Worm (Caenorhabditis elegans) whole organism, L2 larva: Measurements from ENCODE around the gene fbxa-136.

Experiments
- C34F6.9 ChIP-seq: fragments of 150-350 bp; optimal IDR thresholded peaks from 2 replicates; lab custom pipeline; 2014; ENCODE audit warnings: missing biosample characterization, missing genetic modification characterization
- F13H6.1 ChIP-seq: sonication (generic microtip); optimal IDR thresholded peaks from 2 replicates; lab custom pipeline; 2016; ENCODE audit warnings: missing genetic modification characterization, missing compliant biosample characterization
- Y55F3AM.14 ChIP-seq: fragments of 200-800 bp; sonication (Bioruptor generic); optimal IDR thresholded peaks from 2 replicates; lab custom pipeline; 2018; ENCODE audit warnings: mild to moderate bottlenecking, missing genetic modification characterization, missing compliant biosample characterization
- ZK546.5 ChIP-seq: sonication (generic microtip); optimal IDR thresholded peaks from 2 replicates; lab custom pipeline; 2017; ENCODE audit warnings: missing biosample characterization, missing genetic modification characterization
- alr-1 ChIP-seq: fragments of 150-350 bp; optimal IDR thresholded peaks from 2 replicates; lab custom pipeline; 2014; ENCODE audit warnings: missing biosample characterization, missing genetic modification characterization
- aly-2 ChIP-seq: fragments of 150-350 bp; optimal IDR thresholded peaks from 2 replicates; lab custom pipeline; 2014; ENCODE audit warnings: missing biosample characterization, missing genetic modification characterization
- ama-1 ChIP-seq: fragments of 150-350 bp; optimal IDR thresholded peaks from 2 replicates; lab custom pipeline; 2018; ENCODE audit warnings: inconsistent platforms
- ceh-82 ChIP-seq: fragments of 150-350 bp; optimal IDR thresholded peaks from 2 replicates; lab custom pipeline; 2014; ENCODE audit warnings: missing biosample characterization, missing genetic modification characterization
- crh-2 ChIP-seq: sonication (generic microtip); optimal IDR thresholded peaks from 2 replicates; lab custom pipeline; 2017; ENCODE audit warnings: missing biosample characterization, missing genetic modification characterization
- dmd-4 ChIP-seq: sonication (generic microtip); optimal IDR thresholded peaks from 2 replicates; lab custom pipeline; 2017; ENCODE audit warnings: missing biosample characterization, missing genetic modification characterization
- egl-27 ChIP-seq: sonication (generic microtip); optimal IDR thresholded peaks from 3 replicates; lab custom pipeline; 2017; ENCODE audit warnings: missing biosample characterization, missing genetic modification reagents, missing genetic modification characterization
- gmeb-1 ChIP-seq: fragments of 150-350 bp; optimal IDR thresholded peaks from 2 replicates; lab custom pipeline; 2014; ENCODE audit warnings: missing biosample characterization, missing genetic modification characterization
- lin-11 ChIP-seq: fragments of 150-350 bp; sonication (generic microtip); optimal IDR thresholded peaks from 2 replicates; lab custom pipeline; 2014; ENCODE audit warnings: missing biosample characterization, missing genetic modification characterization, inconsistent platforms, mixed read lengths
- lin-39 ChIP-seq: fragments of 150-350 bp; optimal IDR thresholded peaks from 2 replicates; lab custom pipeline; 2014; ENCODE audit warnings: missing biosample characterization, missing genetic modification reagents, missing genetic modification characterization
- mab-5 ChIP-seq: fragments of 150-350 bp; optimal IDR thresholded peaks from 2 replicates; lab custom pipeline; 2014; ENCODE audit warnings: missing biosample characterization, missing genetic modification characterization
- mbf-1 ChIP-seq: sonication (generic microtip); optimal IDR thresholded peaks from 2 replicates; lab custom pipeline; 2017; ENCODE audit warnings: missing biosample characterization, missing genetic modification characterization
- mdl-1 ChIP-seq, 2 experiments: fragments of 150-350 bp in 1 of 2; sonication (generic microtip) in 1 of 2; optimal IDR thresholded peaks; 2 replicates each; lab custom pipeline; 2017; ENCODE audit warnings: missing biosample characterization in 2 of 2, missing genetic modification characterization in 2 of 2
- nhr-11 ChIP-seq: fragments of 150-350 bp; optimal IDR thresholded peaks from 2 replicates; lab custom pipeline; 2014; ENCODE audit warnings: missing biosample characterization, missing genetic modification characterization
- nhr-12 ChIP-seq: fragments of 150-350 bp; optimal IDR thresholded peaks from 2 replicates; lab custom pipeline; 2014; ENCODE audit warnings: missing biosample characterization, missing genetic modification characterization
- nhr-129 ChIP-seq: fragments of 150-350 bp; optimal IDR thresholded peaks from 2 replicates; lab custom pipeline; 2014; ENCODE audit warnings: missing biosample characterization, missing genetic modification characterization
- nhr-21 ChIP-seq: fragments of 150-350 bp; optimal IDR thresholded peaks from 2 replicates; lab custom pipeline; 2014; ENCODE audit warnings: missing biosample characterization, missing genetic modification characterization
- nhr-23 ChIP-seq: fragments of 150-350 bp; optimal IDR thresholded peaks from 2 replicates; lab custom pipeline; 2014; ENCODE audit warnings: missing biosample characterization, missing genetic modification reagents, missing genetic modification characterization
- peb-1 ChIP-seq: fragments of 150-350 bp; optimal IDR thresholded peaks from 2 replicates; lab custom pipeline; 2014; ENCODE audit warnings: missing biosample characterization, missing genetic modification characterization
- sem-4 ChIP-seq: fragments of 150-350 bp; optimal IDR thresholded peaks from 2 replicates; lab custom pipeline; 2014; ENCODE audit warnings: missing biosample characterization, missing genetic modification reagents, missing genetic modification characterization
- skn-1 ChIP-seq: sonication (generic microtip); optimal IDR thresholded peaks from 2 replicates; lab custom pipeline; 2017; ENCODE audit warnings: missing biosample characterization, missing genetic modification characterization
- sma-3 ChIP-seq: sonication (generic microtip); optimal IDR thresholded peaks from 2 replicates; lab custom pipeline; 2016; ENCODE audit warnings: missing genetic modification reagents, missing genetic modification characterization, missing compliant biosample characterization
- sma-9 ChIP-seq, 2 experiments: fragments of 150-350 bp in 1 of 2; sonication (generic microtip) in 1 of 2; optimal IDR thresholded peaks; 2 replicates each; lab custom pipeline; 2014 to 2016; ENCODE audit warnings: missing genetic modification characterization in 2 of 2, mild to moderate bottlenecking in 1 of 2, missing biosample characterization in 1 of 2, missing compliant biosample characterization in 1 of 2, missing genetic modification reagents in 1 of 2, moderate library complexity in 1 of 2
- snpc-4 ChIP-seq: fragments of 150-350 bp; optimal IDR thresholded peaks from 2 replicates; lab custom pipeline; 2014; ENCODE audit warnings: missing biosample characterization, missing genetic modification characterization
- unc-39 ChIP-seq: fragments of 150-350 bp; optimal IDR thresholded peaks from 2 replicates; lab custom pipeline; 2014; ENCODE audit warnings: missing biosample characterization, missing genetic modification characterization
- unc-55 ChIP-seq: fragments of 150-350 bp; sonication (generic microtip); optimal IDR thresholded peaks from 3 replicates; lab custom pipeline; 2014; ENCODE audit warnings: missing biosample characterization, missing genetic modification reagents, missing genetic modification characterization
- ztf-11 ChIP-seq: sonication (generic microtip); optimal IDR thresholded peaks from 2 replicates; lab custom pipeline; 2017; ENCODE audit warnings: missing biosample characterization, missing genetic modification characterization
- ztf-4 ChIP-seq: fragments of 150-350 bp; optimal IDR thresholded peaks from 2 replicates; lab custom pipeline; 2014; ENCODE audit warnings: missing biosample characterization, missing genetic modification characterization

The fbxa-136 gene

DNA sequence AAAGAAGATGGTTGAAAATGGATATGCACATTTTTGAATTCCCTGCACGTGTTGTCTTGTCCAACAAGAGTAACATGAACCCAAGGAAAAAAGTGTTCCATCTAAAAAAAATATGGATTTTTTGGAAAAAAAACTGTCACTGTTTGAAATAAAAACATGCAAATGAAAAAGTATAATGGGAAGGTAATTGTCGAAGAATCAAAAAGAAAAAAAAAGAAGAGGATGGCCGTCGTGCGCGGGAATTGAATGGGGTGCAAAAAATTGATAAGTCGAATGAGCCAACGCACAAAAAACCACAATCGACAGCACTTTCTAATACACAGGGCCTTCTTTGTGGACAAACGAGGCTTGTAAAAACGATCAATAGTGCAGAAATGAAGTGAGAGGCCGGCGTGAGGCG lies 27.1 kb upstream of the fbxa-136 start, which contains the start of gene fbxa-102:
TSS of gene fbxa-102 (minus strand) at position 101 of the 400 bp plus-strand sequence.
- TF ChIP-seq aly-2 (tag; lab: Kevin White, UChicago), result no peak
- no peak for TF ChIP-seq dmd-4 (tag; lab: Kevin White, UChicago)
- TF ChIP-seq sma-9 (GFP tag; optimal IDR thresholded peaks at IDR 0.05; lab: Kevin White, UChicago), result no peak
- no peak for TF ChIP-seq sma-9 (tag; optimal IDR thresholded peaks at IDR 0.05; lab: Kevin White, UChicago)
- no peak for TF ChIP-seq nhr-11 (tag; lab: Kevin White, UChicago)
- no peak for TF ChIP-seq sma-3 (GFP tag; lab: Kevin White, UChicago)
- TF ChIP-seq ama-1, result no peak

DNA sequence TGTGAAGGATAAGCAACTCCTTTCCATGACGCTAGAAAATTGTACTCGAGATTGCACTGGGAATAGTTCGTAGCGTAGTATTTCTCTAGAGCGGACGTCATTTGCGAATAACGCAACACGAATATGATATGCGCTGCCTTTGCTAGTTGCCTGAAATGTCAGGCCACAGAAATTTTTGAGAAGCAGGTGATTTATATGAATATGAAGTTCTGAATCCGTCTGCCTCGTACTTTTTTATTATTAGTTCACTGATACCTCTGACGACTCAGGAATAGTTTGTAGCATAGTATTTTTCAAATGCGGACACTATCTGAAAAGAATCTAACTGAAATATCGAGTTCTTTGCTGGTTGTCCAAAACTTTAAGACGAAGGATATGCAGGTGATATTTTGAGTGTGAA lies 24.8 kb upstream of the fbxa-136 start, which contains the start of gene srh-118:
TSS of gene srh-118 (minus strand) at position 101 of the 400 bp plus-strand sequence.
- no peak for TF ChIP-seq mab-5
- TF ChIP-seq, all 48 proteins: peak for 0

DNA sequence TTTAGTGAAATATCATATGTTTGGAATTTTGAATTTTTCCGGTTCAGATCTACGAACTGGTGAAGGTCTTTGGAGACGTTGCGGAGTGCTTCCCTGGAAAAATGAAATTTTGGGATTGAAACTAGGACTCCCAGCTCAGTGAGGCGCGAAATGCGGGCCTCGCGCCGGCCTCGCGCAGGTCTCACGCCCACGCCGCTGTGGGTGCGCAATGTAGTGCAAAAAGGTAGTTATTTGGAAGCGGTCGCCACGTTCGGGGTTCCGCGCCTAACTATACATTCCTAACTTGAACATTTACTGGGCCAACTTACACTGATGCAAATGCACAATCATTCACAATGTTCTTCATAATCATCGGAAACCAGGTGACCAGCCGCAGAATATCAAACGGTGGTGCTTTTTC lies 20.8 kb upstream of the fbxa-136 start:
- TF ChIP-seq ceh-82 (no peak), nhr-129 (tag; lab: Kevin White, UChicago) (no peak), unc-55 (GFP tag; lab: Kevin White, UChicago) (no peak), mbf-1 (tag; lab: Kevin White, UChicago) (no peak), egl-27 (tag; lab: Kevin White, UChicago) (no peak), nhr-12 (no peak), sem-4 (tag; lab: Kevin White, UChicago) (no peak), aly-2 (tag; lab: Kevin White, UChicago) (no peak), crh-2 (tag; lab: Kevin White, UChicago) (no peak)
- TF ChIP-seq, all 48 proteins: peak for 0

DNA sequence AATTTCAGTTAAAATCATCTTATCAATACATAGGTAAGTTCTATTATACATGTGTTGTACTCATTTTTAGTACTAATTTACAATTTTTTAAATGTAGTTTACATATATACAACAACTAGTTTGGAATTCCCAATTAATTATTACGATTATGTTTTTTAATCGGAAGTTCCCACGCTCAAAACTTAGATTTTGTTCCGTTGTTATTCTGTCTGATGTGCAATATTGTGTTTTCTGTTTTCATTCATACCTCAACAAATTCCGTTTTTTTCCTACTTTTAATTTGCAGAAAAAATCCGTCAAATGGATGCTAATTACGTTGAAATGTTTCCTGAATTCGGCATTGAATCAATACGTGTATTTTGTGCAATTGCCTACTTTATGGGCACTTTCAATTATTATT lies 14.5 kb upstream of the fbxa-136 start, which contains the start of gene srw-31:
TSS of gene srw-31 (plus strand) at position 301 of the 400 bp plus-strand sequence.
- no peak for TF ChIP-seq snpc-4 (tag; lab: Kevin White, UChicago)
- no peak for TF ChIP-seq nhr-23
- TF ChIP-seq ztf-4, result no peak
- TF ChIP-seq nhr-21 (tag; lab: Kevin White, UChicago), result no peak
- no peak for TF ChIP-seq lin-11 (tag; lab: Kevin White, UChicago)
- TF ChIP-seq aly-2 (tag; lab: Kevin White, UChicago), result no peak
- TF ChIP-seq mab-5, result no peak
- TF ChIP-seq Y55F3AM.14 (GFP tag; lab: Kevin White, UChicago), result no peak
- TF ChIP-seq dmd-4 (tag; lab: Kevin White, UChicago), result no peak
- no peak for TF ChIP-seq nhr-12
- no peak for TF ChIP-seq unc-39 (tag; lab: Kevin White, UChicago)
- TF ChIP-seq mdl-1 (tag; optimal IDR thresholded peaks at IDR 0.05; lab: Kevin White, UChicago), result no peak

DNA sequence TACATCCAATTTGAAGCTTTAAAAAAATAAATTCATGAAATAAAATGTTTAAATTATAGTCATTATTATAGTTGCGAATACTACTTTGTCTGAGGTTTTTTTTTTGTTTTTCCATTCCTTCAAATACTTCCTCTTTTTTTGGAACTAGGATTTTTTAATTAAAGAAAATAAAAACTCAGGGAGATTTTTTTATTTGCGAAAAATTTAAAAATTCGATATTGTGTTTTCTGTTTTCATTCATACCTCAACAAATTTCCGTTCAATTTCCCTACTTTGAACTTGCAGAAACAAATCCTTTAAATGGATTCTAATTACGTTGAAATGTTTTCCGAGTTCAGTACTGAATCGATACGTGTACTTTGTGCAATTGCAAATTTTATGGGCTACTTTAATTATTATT lies 12.3 kb upstream of the fbxa-136 start, which contains the start of gene srw-32:
TSS of gene srw-32 (plus strand) at position 301 of the 400 bp plus-strand sequence.
- no peak for TF ChIP-seq aly-2 (tag; lab: Kevin White, UChicago)
- TF ChIP-seq ztf-11, result no peak

DNA sequence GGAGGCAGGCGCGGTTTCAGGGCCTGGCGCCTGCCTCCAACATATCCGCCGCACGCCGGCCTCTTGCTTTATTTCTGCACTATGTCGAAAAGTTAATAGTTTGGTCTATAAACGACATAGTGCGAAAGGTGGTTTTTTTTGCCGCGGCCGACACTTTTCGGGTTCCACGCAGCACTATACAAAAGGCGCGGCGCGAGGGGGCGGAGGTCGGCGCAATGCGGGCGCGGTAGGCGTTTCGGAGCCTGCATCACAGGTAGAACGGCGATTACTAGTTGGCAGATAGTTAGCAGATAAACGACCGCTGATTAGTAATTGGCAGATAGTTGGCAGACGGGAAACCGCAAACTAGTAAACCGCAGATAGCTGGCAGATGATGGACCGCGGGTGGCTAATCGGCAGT lies 8.1 kb upstream of the fbxa-136 start:
- TF ChIP-seq F13H6.1 (tag; lab: Kevin White, UChicago), result no peak
- TF ChIP-seq peb-1, result no peak
- no peak for TF ChIP-seq sem-4 (tag; lab: Kevin White, UChicago)
- TF ChIP-seq ztf-4, result no peak
- no peak for TF ChIP-seq nhr-23
- TF ChIP-seq nhr-21 (tag; lab: Kevin White, UChicago), result no peak
- no peak for TF ChIP-seq lin-11 (tag; lab: Kevin White, UChicago)
- no peak for TF ChIP-seq gmeb-1
- no peak for TF ChIP-seq skn-1 (tag; lab: Kevin White, UChicago)
- no peak for TF ChIP-seq ZK546.5 (tag; lab: Kevin White, UChicago)

DNA sequence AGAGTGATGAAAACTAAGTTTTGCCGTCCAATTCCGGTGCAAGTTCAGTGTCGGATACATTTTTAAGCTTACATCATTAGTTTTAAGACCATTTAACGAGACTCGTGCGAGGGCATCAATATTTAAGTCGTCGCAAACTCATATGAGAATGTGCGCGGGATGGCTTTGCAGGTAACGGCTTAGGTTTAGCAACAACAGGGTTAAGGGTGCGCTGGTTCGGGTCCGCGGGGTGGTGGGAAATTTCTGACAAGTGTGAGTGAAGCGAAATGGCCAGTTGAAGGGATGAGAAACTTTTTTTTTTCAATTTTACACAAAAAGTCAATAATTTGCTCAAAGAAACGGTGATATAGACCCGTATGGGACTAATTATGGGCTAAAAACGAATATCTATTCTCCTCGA lies 7.0 kb upstream of the fbxa-136 start:
- no peak for TF ChIP-seq F13H6.1 (tag; lab: Kevin White, UChicago)
- TF ChIP-seq mab-5, result no peak
- no peak for TF ChIP-seq C34F6.9
- no peak for TF ChIP-seq dmd-4 (tag; lab: Kevin White, UChicago)
- no peak for TF ChIP-seq sem-4 (tag; lab: Kevin White, UChicago)
- TF ChIP-seq lin-39 (tag; lab: Kevin White, UChicago), result no peak
- TF ChIP-seq alr-1 (tag; lab: Kevin White, UChicago), result no peak
